Worm (Caenorhabditis elegans): ENCODE data around the gene sru-29.

The sru-29 gene

DNA sequence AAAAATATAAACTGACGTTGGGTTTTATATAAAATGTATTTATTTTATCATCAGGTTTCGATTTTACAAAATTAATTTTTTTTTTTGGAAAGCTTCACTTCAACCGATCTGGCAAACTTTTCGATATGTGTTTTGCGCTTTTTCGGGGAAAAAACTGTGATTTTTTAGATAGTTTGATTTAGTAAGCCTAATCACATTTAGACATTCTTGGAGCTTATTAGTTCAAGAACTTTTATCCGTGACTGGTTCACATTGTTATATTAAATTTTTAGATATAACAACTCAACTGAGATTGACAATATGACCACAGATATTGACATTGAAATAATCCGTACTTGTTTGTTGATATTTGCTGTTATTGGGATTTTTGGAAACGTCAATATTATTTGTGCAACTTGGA is 26.4 kb downstream of the sru-29 start, which contains the start of gene srsx-21:
TSS of gene srsx-21 (plus strand) at position 301 of the 400 bp plus-strand sequence.
- TF ChIP-seq nhr-77 (tag; optimal IDR thresholded peaks at IDR 0.05) (no peak), dmd-4 (tag; optimal IDR thresholded peaks at IDR 0.05) (no peak), alr-1 (tag; optimal IDR thresholded peaks at IDR 0.05) (no peak), elt-3 (tag; optimal IDR thresholded peaks at IDR 0.05) (no peak), peb-1 (tag; optimal IDR thresholded peaks at IDR 0.05) (no peak), R02D3.7 (tag; optimal IDR thresholded peaks at IDR 0.05) (no peak), mdl-1 (tag; optimal IDR thresholded peaks at IDR 0.05) (no peak), unc-39 (tag; optimal IDR thresholded peaks at IDR 0.05) (no peak)

DNA sequence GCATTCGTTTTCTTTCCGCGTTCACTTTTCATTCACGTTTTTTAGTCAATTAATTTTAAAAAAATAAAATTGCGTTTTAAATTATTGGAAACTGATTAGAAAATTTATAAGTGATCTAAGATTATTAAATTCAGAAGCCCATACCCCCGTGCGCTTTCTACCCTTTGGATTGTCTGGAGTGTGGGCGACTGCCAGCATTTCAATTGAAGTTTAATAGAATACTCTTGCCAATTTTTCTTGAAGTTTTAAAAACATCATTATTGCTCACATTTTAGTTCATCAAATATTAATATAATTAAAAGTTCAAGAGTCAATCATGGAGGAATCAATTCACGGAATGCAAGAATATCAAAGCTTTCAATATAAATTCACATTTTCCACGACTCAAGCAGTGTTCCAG is 30.1 kb downstream of the sru-29 start, which contains the start of gene sru-36:
TSS of gene sru-36 (plus strand) at position 301 of the 400 bp plus-strand sequence.
- TF ChIP-seq ztf-1 (GFP tag; conservative IDR thresholded peaks at IDR 0.05), result no peak
- no peak for TF ChIP-seq ceh-16 (tag; optimal IDR thresholded peaks at IDR 0.05)
- no peak for TF ChIP-seq F13H6.1 (tag; optimal IDR thresholded peaks at IDR 0.05)
- TF ChIP-seq ceh-82 (tag; optimal IDR thresholded peaks at IDR 0.05), result no peak
- no peak for TF ChIP-seq nhr-23 (tag; optimal IDR thresholded peaks at IDR 0.05)
- TF ChIP-seq nhr-21 (tag; optimal IDR thresholded peaks at IDR 0.05), result no peak
- no peak for TF ChIP-seq blmp-1 (tag; optimal IDR thresholded peaks at IDR 0.05; ENCODE audit: insufficient read depth)
- TF ChIP-seq ztf-4 (tag; optimal IDR thresholded peaks at IDR 0.05), result no peak
- TF ChIP-seq egl-27 (tag; optimal IDR thresholded peaks at IDR 0.05), result no peak
- TF ChIP-seq dmd-4 (tag; optimal IDR thresholded peaks at IDR 0.05), result no peak
- no peak for TF ChIP-seq elt-1 (tag; optimal IDR thresholded peaks at IDR 0.05)
- TF ChIP-seq skn-1 (tag; optimal IDR thresholded peaks at IDR 0.05), result no peak
- TF ChIP-seq nhr-25 (tag; optimal IDR thresholded peaks at IDR 0.05), result no peak
- no peak for TF ChIP-seq unc-55 (GFP tag; optimal IDR thresholded peaks at IDR 0.05)
- no peak for TF ChIP-seq fos-1 (tag; optimal IDR thresholded peaks at IDR 0.05)
- no peak for TF ChIP-seq nhr-10 (tag; optimal IDR thresholded peaks at IDR 0.05)

DNA sequence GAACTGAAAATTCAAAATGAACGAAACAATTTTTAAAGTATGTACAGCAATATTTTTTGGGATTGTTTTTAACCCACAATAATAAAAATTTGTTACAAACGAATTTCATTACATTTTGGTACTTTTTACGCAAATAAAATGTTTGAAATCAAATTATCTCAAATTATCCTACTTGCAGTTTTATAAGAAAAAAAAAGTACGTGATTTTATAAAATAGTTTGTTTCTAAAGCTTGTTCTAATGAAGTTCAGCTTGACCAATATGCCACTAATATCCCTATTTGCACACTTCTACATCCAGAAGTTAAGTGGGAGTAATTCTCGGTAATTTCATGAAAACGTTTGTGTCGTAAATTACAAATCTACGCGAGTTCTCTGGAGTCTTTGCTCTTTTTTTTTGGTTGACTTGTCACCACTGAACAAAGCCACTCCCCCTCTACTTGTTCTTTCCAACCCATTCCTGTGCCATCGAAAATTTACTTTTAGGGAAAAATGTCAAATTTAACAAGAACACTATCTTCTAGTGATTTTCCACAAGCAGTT is 32.2 kb downstream of the sru-29 start, which contains the start of gene sru-8:
TSS of gene sru-8 (plus strand) at position 491 of the 541 bp plus-strand sequence.
- TF ChIP-seq aly-2 (tag; optimal IDR thresholded peaks at IDR 0.05) (no peak), unc-39 (tag; optimal IDR thresholded peaks at IDR 0.05) (no peak), nhr-6 (tag; optimal IDR thresholded peaks at IDR 0.05) (no peak), gmeb-1 (tag; optimal IDR thresholded peaks at IDR 0.05) (no peak), nhr-23 (tag; optimal IDR thresholded peaks at IDR 0.05) (no peak), sma-9 (GFP tag; optimal IDR thresholded peaks at IDR 0.05) (no peak), sma-9 (tag; optimal IDR thresholded peaks at IDR 0.05) (no peak), elt-3 (tag; optimal IDR thresholded peaks at IDR 0.05) (no peak), alr-1 (tag; optimal IDR thresholded peaks at IDR 0.05) (no peak), sem-4 (tag; optimal IDR thresholded peaks at IDR 0.05) (no peak), ztf-4 (tag; optimal IDR thresholded peaks at IDR 0.05) (no peak), elt-1 (tag; optimal IDR thresholded peaks at IDR 0.05) (no peak), R02D3.7 (tag; optimal IDR thresholded peaks at IDR 0.05) (no peak), ZK546.5 (tag; optimal IDR thresholded peaks at IDR 0.05) (no peak), ztf-11 (tag; optimal IDR thresholded peaks at IDR 0.05) (no peak), ceh-16 (tag; optimal IDR thresholded peaks at IDR 0.05) (no peak), mdl-1 (tag; optimal IDR thresholded peaks at IDR 0.05) (no peak)

DNA sequence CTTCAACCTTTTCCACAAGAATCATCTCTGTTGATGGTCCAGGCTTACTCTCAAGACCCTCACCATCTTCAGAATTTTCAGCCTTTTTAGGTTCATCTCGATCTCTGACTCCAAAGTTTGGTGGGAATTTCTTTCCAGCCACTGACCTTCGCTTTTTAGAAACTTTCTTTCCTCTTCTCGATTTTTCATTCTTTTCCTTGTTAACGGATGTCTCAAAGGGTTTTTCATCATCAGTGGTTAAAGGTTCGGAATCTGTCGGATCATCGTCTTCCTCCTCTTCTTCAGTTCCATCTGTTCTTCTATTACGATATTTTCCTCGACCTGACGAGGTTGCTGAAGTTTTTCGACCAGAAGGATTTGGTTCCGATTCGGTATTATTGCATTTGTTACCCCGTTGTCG is 37.3 kb downstream of the sru-29 start:
- TF ChIP-seq zag-1 (tag; optimal IDR thresholded peaks at IDR 0.05), result no peak
- no peak for TF ChIP-seq sma-3 (GFP tag; optimal IDR thresholded peaks at IDR 0.05)
- TF ChIP-seq skn-1 (tag; optimal IDR thresholded peaks at IDR 0.05), result no peak
- no peak for TF ChIP-seq F13H6.1 (tag; optimal IDR thresholded peaks at IDR 0.05)
- no peak for TF ChIP-seq sma-9 (GFP tag; optimal IDR thresholded peaks at IDR 0.05)
- no peak for TF ChIP-seq sma-9 (tag; optimal IDR thresholded peaks at IDR 0.05)
- no peak for TF ChIP-seq mdl-1 (tag; optimal IDR thresholded peaks at IDR 0.05)
- TF ChIP-seq lsy-2 (tag; optimal IDR thresholded peaks at IDR 0.05), result no peak
- TF ChIP-seq nhr-77 (tag; optimal IDR thresholded peaks at IDR 0.05), result no peak
- TF ChIP-seq ceh-82 (tag; optimal IDR thresholded peaks at IDR 0.05), result no peak

DNA sequence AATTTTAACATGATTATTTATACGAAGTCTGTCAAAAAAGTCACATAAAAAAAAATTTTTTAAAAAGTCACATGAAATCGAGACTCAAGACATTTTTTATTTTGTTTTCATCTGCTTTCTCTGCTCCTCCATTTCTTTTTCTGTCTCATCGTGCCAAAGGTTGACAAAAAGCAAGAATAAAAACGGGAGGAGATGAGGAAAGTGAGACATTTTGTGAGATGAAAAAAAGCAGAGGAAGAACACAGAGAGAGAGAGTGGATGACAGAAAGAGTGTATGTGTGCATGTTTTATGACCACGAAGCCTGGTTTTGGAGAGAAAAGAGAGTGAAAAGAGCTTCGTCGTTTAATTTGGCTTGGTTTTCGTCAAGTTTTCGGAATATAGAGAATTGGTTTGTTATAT is 42.5 kb downstream of the sru-29 start:
- TF ChIP-seq nhr-129 (tag; optimal IDR thresholded peaks at IDR 0.05), result peak; percentile 5
- TF ChIP-seq C34F6.9 (tag; optimal IDR thresholded peaks at IDR 0.05), result peak; percentile 55
- no peak for TF ChIP-seq nhr-11 (tag; optimal IDR thresholded peaks at IDR 0.05)
- TF ChIP-seq unc-55 (GFP tag; optimal IDR thresholded peaks at IDR 0.05), result peak; percentile 47
- TF ChIP-seq aly-2 (tag; optimal IDR thresholded peaks at IDR 0.05), result no peak
